Fruit fly (Drosophila melanogaster) whole organism, embryonic: Measurements from ENCODE around the gene CG6178.

ENCODE experiments used
- Ada2b ChIP-seq: fragments of 200-800 bp; sonication (Bioruptor generic); IDR thresholded peaks from 2 replicates; pipeline ENCODE4 v1.3.6; 2022; ENCODE audit warnings: missing biosample characterization, missing genetic modification characterization
- CG10462 ChIP-seq: fragments of 200-800 bp; sonication (Bioruptor generic); optimal IDR thresholded peaks from 2 replicates; lab custom pipeline; 2016; ENCODE audit warnings: missing biosample characterization, missing genetic modification characterization
- CG12071 ChIP-seq: fragments of 200-800 bp; sonication (Bioruptor generic); optimal IDR thresholded peaks from 3 replicates; lab custom pipeline; 2018; ENCODE audit warnings: missing biosample characterization, mild to moderate bottlenecking, missing genetic modification characterization
- CG13296 ChIP-seq: fragments of 200-800 bp; sonication (Bioruptor generic); optimal IDR thresholded peaks from 3 replicates; lab custom pipeline; 2018; ENCODE audit warnings: missing biosample characterization, mild to moderate bottlenecking, missing genetic modification characterization
- CG15269 ChIP-seq: fragments of 200-800 bp; sonication (Bioruptor generic); optimal IDR thresholded peaks from 2 replicates; lab custom pipeline; 2018; ENCODE audit warnings: missing biosample characterization, mild to moderate bottlenecking, missing genetic modification characterization, moderate library complexity
- CG1603 ChIP-seq: fragments of 200-800 bp; sonication (Bioruptor generic); optimal IDR thresholded peaks from 2 replicates; lab custom pipeline; 2019; ENCODE audit warnings: missing biosample characterization, mild to moderate bottlenecking, missing genetic modification characterization, moderate library complexity
- CG17568 ChIP-seq: fragments of 200-800 bp; sonication (Bioruptor generic); optimal IDR thresholded peaks from 2 replicates; lab custom pipeline; 2018; ENCODE audit warnings: missing biosample characterization, mild to moderate bottlenecking, missing genetic modification characterization, moderate library complexity
- CG18011 ChIP-seq: fragments of 200-800 bp; sonication (Bioruptor generic); optimal IDR thresholded peaks from 2 replicates; lab custom pipeline; 2017; ENCODE audit warnings: missing biosample characterization, missing genetic modification characterization, mild to moderate bottlenecking, moderate library complexity, missing genotype
- CG2116 ChIP-seq: fragments of 200-800 bp; sonication (Bioruptor generic); optimal IDR thresholded peaks from 3 replicates; lab custom pipeline; 2018; ENCODE audit warnings: missing biosample characterization, mild to moderate bottlenecking, missing genetic modification characterization
- CG30020 ChIP-seq: fragments of 200-800 bp; optimal IDR thresholded peaks from 2 replicates; lab custom pipeline; 2019; ENCODE audit warnings: missing biosample characterization, mild to moderate bottlenecking, missing genetic modification characterization, moderate library complexity
- CG30403 ChIP-seq: fragments of 200-800 bp; sonication (Bioruptor generic); optimal IDR thresholded peaks from 3 replicates; lab custom pipeline; 2016; ENCODE audit warnings: missing biosample characterization, missing genetic modification characterization
- CG34376 ChIP-seq: fragments of 200-800 bp; sonication (Bioruptor generic); optimal IDR thresholded peaks from 2 replicates; lab custom pipeline; 2018; ENCODE audit warnings: missing biosample characterization, mild to moderate bottlenecking, missing genetic modification characterization
- CG4707 ChIP-seq: fragments of 200-800 bp; sonication (Bioruptor generic); optimal IDR thresholded peaks from 2 replicates; lab custom pipeline; 2018; ENCODE audit warnings: missing biosample characterization, mild to moderate bottlenecking, missing genetic modification characterization, moderate library complexity
- CG5953 ChIP-seq: fragments of 200-800 bp; sonication (Bioruptor generic); IDR thresholded peaks from 2 replicates; pipeline ENCODE4 v1.3.6; 2022; ENCODE audit warnings: missing biosample characterization, missing genetic modification characterization
- CG6683 ChIP-seq: fragments of 200-800 bp; sonication (Bioruptor generic); optimal IDR thresholded peaks from 2 replicates; lab custom pipeline; 2017; ENCODE audit warnings: missing biosample characterization, mild to moderate bottlenecking, missing genetic modification characterization, missing genetic modification reagents
- CG6813 ChIP-seq: fragments of 200-800 bp; sonication (Bioruptor generic); optimal IDR thresholded peaks from 2 replicates; lab custom pipeline; 2017; ENCODE audit warnings: missing biosample characterization, missing genetic modification characterization, mild to moderate bottlenecking, moderate library complexity, missing genetic modification reagents
- CG9727 ChIP-seq: fragments of 200-800 bp; sonication (Bioruptor generic); optimal IDR thresholded peaks from 3 replicates; lab custom pipeline; 2017; ENCODE audit warnings: missing biosample characterization, mild to moderate bottlenecking, missing genetic modification characterization
- CkIIα-i1 ChIP-seq: fragments of 200-800 bp; sonication (Bioruptor generic); IDR thresholded peaks from 2 replicates; pipeline ENCODE4 v1.3.6; 2022; ENCODE audit warnings: missing biosample characterization, missing genetic modification characterization
- Dref ChIP-seq: fragments of 200-800 bp; sonication (Bioruptor generic); IDR thresholded peaks from 2 replicates; pipeline ENCODE4 v1.3.6; 2022; ENCODE audit warnings: missing biosample characterization, missing genetic modification characterization
- Elba2 ChIP-seq: fragments of 200-800 bp; sonication (Bioruptor generic); optimal IDR thresholded peaks from 3 replicates; lab custom pipeline; 2016; ENCODE audit warnings: missing biosample characterization, missing genetic modification characterization
- Ets65A ChIP-seq: fragments of 200-800 bp; sonication (Bioruptor generic); peaks from one replicate; lab custom pipeline; 2016; ENCODE audit warnings: missing biosample characterization, missing genetic modification characterization
- GATAe ChIP-seq: fragments of 200-800 bp; sonication (Bioruptor generic); conservative IDR thresholded peaks from 2 replicates; pipeline ENCODE4 v1.3.6; 2022; ENCODE audit warnings: missing biosample characterization, missing genetic modification characterization
- H2.0 ChIP-seq: fragments of 200-800 bp; sonication (Bioruptor generic); IDR thresholded peaks from 2 replicates; pipeline ENCODE4 v1.3.6; 2022; ENCODE audit warnings: missing biosample characterization, missing genetic modification characterization
- Hand ChIP-seq: fragments of 200-800 bp; sonication (Bioruptor generic); optimal IDR thresholded peaks from 2 replicates; lab custom pipeline; 2017; ENCODE audit warnings: mild to moderate bottlenecking, missing biosample characterization, missing genetic modification reagents, missing genetic modification characterization
- Med ChIP-seq: fragments of 200-800 bp; sonication (Bioruptor generic); peaks from one replicate; lab custom pipeline; 2016; ENCODE audit warnings: missing biosample characterization, missing genetic modification characterization, mild to moderate bottlenecking, inconsistent platforms, moderate library complexity
- Nf-YB ChIP-seq: fragments of 200-800 bp; sonication (Bioruptor generic); optimal IDR thresholded peaks from 3 replicates; lab custom pipeline; 2019; ENCODE audit warnings: missing biosample characterization, mild to moderate bottlenecking, missing genetic modification characterization, moderate library complexity
- PHDP ChIP-seq: fragments of 200-800 bp; sonication (Bioruptor generic); optimal IDR thresholded peaks from 3 replicates; lab custom pipeline; 2018; ENCODE audit warnings: missing biosample characterization, mild to moderate bottlenecking, missing genetic modification characterization, moderate library complexity
- Scr ChIP-seq: fragments of 200-800 bp; sonication (Bioruptor generic); IDR thresholded peaks from 2 replicates; pipeline ENCODE4 v1.3.6; 2022; ENCODE audit warnings: missing biosample characterization, missing genetic modification characterization; ENCODE audit not compliant: partially characterized antibody
- Usf ChIP-seq: fragments of 200-800 bp; sonication (Bioruptor generic); optimal IDR thresholded peaks from 2 replicates; lab custom pipeline; 2017; ENCODE audit warnings: missing genotype, missing biosample characterization, missing genetic modification characterization
- bsh ChIP-seq, 2 experiments: fragments of 200-800 bp; sonication (Bioruptor generic); optimal IDR thresholded peaks; 2 replicates each; lab custom pipeline; 2017 to 2018; ENCODE audit warnings: mild to moderate bottlenecking in 2 of 2, missing biosample characterization in 2 of 2, missing genetic modification characterization in 2 of 2, moderate library complexity in 1 of 2
- cad ChIP-seq: fragments of >200 bp; optimal IDR thresholded peaks from 2 replicates; lab custom pipeline; 2017; ENCODE audit warnings: missing biosample characterization, missing genetic modification characterization
- cato ChIP-seq: fragments of 200-800 bp; sonication (Bioruptor generic); optimal IDR thresholded peaks from 2 replicates; lab custom pipeline; 2016; ENCODE audit warnings: missing biosample characterization, missing genetic modification characterization, borderline replicate concordance
- chn ChIP-seq: fragments of 200-800 bp; sonication (Bioruptor generic); optimal IDR thresholded peaks from 2 replicates; lab custom pipeline; 2016; ENCODE audit warnings: missing biosample characterization, missing genetic modification characterization
- ci ChIP-seq: fragments of 200-800 bp; sonication (Bioruptor generic); IDR thresholded peaks from 3 replicates; pipeline ENCODE4 v1.3.6; 2022; ENCODE audit warnings: missing biosample characterization, missing genetic modification characterization
- crol ChIP-seq: fragments of 200-800 bp; sonication (Bioruptor generic); IDR thresholded peaks from 2 replicates; pipeline ENCODE4 v1.3.6; 2022; ENCODE audit warnings: missing biosample characterization, missing genetic modification characterization
- danr ChIP-seq: fragments of 200-800 bp; sonication (Bioruptor generic); IDR thresholded peaks from 2 replicates; pipeline ENCODE4 v1.3.6; 2022; ENCODE audit warnings: missing biosample characterization, missing genetic modification characterization
- fd102C ChIP-seq: fragments of 200-800 bp; sonication (Bioruptor generic); optimal IDR thresholded peaks from 2 replicates; lab custom pipeline; 2018; ENCODE audit warnings: missing biosample characterization, mild to moderate bottlenecking, missing genetic modification characterization, moderate library complexity
- grn ChIP-seq: fragments of 200-800 bp; sonication (Bioruptor generic); optimal IDR thresholded peaks from 3 replicates; lab custom pipeline; 2017; ENCODE audit warnings: missing biosample characterization, missing genetic modification characterization
- hth ChIP-seq: fragments of >200 bp; optimal IDR thresholded peaks from 2 replicates; lab custom pipeline; 2017; ENCODE audit warnings: inconsistent platforms
- ind ChIP-seq: fragments of 200-800 bp; sonication (Bioruptor generic); optimal IDR thresholded peaks from 3 replicates; lab custom pipeline; 2016; ENCODE audit warnings: missing biosample characterization, missing genetic modification characterization
- inv ChIP-seq: fragments of 200-800 bp; sonication (Bioruptor generic); IDR thresholded peaks from 2 replicates; pipeline ENCODE4 v1.3.6; 2022; ENCODE audit warnings: missing biosample characterization, missing genetic modification characterization; ENCODE audit not compliant: partially characterized antibody
- lola ChIP-seq, 3 experiments: fragments of >200 bp in 2 of 3; fragments of 200-800 bp in 1 of 3; sonication (Bioruptor generic) in 1 of 3; optimal IDR thresholded peaks; 2 replicates each; lab custom pipeline; 2017 to 2019; ENCODE audit warnings: missing biosample characterization in 3 of 3, missing genetic modification characterization in 3 of 3, mild to moderate bottlenecking in 1 of 3, moderate library complexity in 1 of 3
- mirr ChIP-seq: fragments of 200-800 bp; sonication (Bioruptor generic); optimal IDR thresholded peaks from 3 replicates; lab custom pipeline; 2018; ENCODE audit warnings: missing biosample characterization, mild to moderate bottlenecking, missing genetic modification characterization
- pb ChIP-seq: fragments of 200-800 bp; sonication (Bioruptor generic); optimal IDR thresholded peaks from 3 replicates; lab custom pipeline; 2016; ENCODE audit warnings: missing biosample characterization, missing genetic modification characterization
- peb ChIP-seq: fragments of 200-800 bp; sonication (Bioruptor generic); IDR thresholded peaks from 2 replicates; pipeline ENCODE4 v1.3.6; 2022; ENCODE audit warnings: missing biosample characterization, missing genetic modification characterization
- sisA ChIP-seq: fragments of 200-800 bp; sonication (Bioruptor generic); IDR thresholded peaks from 2 replicates; pipeline ENCODE4 v1.3.6; 2022; ENCODE audit warnings: missing biosample characterization, missing genetic modification characterization
- stc ChIP-seq: fragments of 200-800 bp; sonication (Bioruptor generic); IDR thresholded peaks from 2 replicates; pipeline ENCODE4 v1.3.6; 2022; ENCODE audit warnings: missing biosample characterization, missing genetic modification characterization
- trem ChIP-seq: fragments of 200-800 bp; optimal IDR thresholded peaks from 3 replicates; lab custom pipeline; 2019; ENCODE audit warnings: missing biosample characterization, mild to moderate bottlenecking, missing genetic modification characterization, moderate library complexity
- wdn ChIP-seq: fragments of 200-800 bp; sonication (Bioruptor generic); IDR thresholded peaks from 2 replicates; pipeline ENCODE4 v1.3.6; 2022; ENCODE audit warnings: missing biosample characterization, missing genetic modification characterization
- wek ChIP-seq: fragments of 200-800 bp; sonication (Bioruptor generic); optimal IDR thresholded peaks from 3 replicates; lab custom pipeline; 2018; ENCODE audit warnings: missing biosample characterization, mild to moderate bottlenecking, missing genetic modification characterization, moderate library complexity
- yki ChIP-seq: fragments of >200 bp; optimal IDR thresholded peaks from 3 replicates; lab custom pipeline; 2018

Gene CG6178

DNA sequence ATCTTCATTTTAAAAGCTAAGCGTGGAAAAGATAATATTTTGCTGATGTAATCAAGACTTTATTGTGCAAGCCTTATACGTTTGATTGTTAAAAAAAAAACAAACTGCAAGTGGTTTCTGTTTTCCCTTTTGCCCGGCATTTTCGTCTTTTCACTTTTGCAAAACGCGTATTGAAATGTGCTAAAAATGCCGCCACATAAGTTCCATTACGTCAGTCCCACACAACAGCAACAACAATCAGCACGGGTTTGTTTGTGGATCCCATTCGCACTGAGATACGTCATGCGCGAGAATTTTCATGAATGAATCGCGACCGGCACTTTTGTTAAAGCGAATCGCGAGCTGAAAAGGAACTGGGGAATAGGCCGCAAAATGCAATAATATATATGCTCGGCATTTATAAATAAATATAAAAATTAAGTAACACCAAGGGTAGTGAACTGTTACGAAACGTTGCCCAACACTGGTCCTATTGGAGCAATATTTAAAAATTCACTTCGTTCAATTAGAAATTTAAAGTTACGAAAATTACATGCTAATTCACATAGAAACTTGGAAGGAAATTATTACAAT lies 46.0 kb upstream of the CG6178 start (continued):
- TF ChIP-seq CG6683 (GFP tag; lab: Kevin White, UChicago) (peak; percentile 1), Hand (GFP tag; lab: Kevin White, UChicago) (peak; percentile 35), CG9727 (GFP tag; lab: Kevin White, UChicago) (peak; percentile 32), CG15269 (tag; lab: Kevin White, UChicago) (peak; percentile 59), PHDP (peak; percentile 64), CG2116 (GFP tag; lab: Kevin White, UChicago) (no peak), H2.0 (GFP tag; lab: Robert Waterston, UW) (no peak), wdn (GFP tag; lab: Robert Waterston, UW) (no peak), Dref (GFP tag; lab: Robert Waterston, UW) (no peak), lola (GFP tag; optimal IDR thresholded peaks at IDR 0.05; lab: Kevin White, UChicago) (no peak), sisA (GFP tag; lab: Robert Waterston, UW) (no peak), CG18011 (peak; percentile 64), bsh (GFP tag; optimal IDR thresholded peaks at IDR 0.05; lab: Kevin White, UChicago) (peak; percentile 24 to 57), peb (GFP tag; lab: Robert Waterston, UW) (no peak), Scr (GFP tag; lab: Robert Waterston, UW) (no peak), danr (GFP tag; lab: Robert Waterston, UW) (no peak), ind (peak; percentile 42), grn (GFP tag; lab: Kevin White, UChicago) (no peak), chn (GFP tag; lab: Kevin White, UChicago) (peak; percentile 41), CG10462 (GFP tag; lab: Kevin White, UChicago) (no peak), CG34376 (GFP tag; lab: Kevin White, UChicago) (no peak), Nf-YB (GFP tag; lab: Kevin White, UChicago) (no peak), stc (GFP tag; lab: Robert Waterston, UW) (no peak), pb (GFP tag; lab: Kevin White, UChicago) (no peak), hth (lab: Kevin White, UChicago) (no peak), ci (no peak), CkIIα-i1 (no peak), CG4707 (no peak), wek (GFP tag; lab: Kevin White, UChicago) (peak; percentile 45), Usf (GFP tag; lab: Kevin White, UChicago) (no peak), CG1603 (tag; lab: Kevin White, UChicago) (peak; percentile 52), trem (no peak), mirr (no peak), Elba2 (GFP tag; lab: Kevin White, UChicago) (no peak), CG30403 (GFP tag; lab: Kevin White, UChicago) (peak; percentile 62), CG12071 (GFP tag; lab: Kevin White, UChicago) (peak; percentile 30), CG5953 (GFP tag; lab: Robert Waterston, UW) (no peak), fd102C (GFP tag; lab: Kevin White, UChicago) (no peak)

DNA sequence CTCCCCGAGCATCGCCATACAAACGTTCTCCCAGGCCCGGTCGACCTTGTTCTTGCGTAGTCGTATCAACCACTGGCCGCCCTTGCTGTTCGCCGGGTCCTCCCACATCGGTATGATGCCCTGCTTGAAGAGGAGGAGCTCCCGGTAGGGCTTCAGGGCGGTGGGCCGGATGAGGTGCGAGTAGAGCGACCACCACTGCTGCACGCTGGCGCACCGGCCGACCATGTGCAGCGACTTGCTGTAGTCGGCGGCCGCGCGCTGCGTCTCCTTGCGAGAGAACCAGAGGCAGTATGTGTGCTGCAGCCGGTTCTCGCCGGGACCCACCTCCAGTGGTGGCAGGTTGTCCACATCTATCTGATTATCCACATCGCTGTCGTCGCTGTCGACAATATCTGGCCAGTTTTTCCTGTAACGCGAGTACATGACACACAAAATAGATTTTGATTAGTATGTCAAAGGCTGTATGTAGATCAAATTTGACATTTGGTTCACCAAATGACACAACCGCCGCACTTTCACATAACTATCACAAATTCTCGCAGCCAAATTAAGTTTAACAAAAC lies 45.2 kb upstream of the CG6178 start, which contains the start of gene CG10694:
Gene CG10694 (plus strand): TSS at position 513 of the 563 bp plus-strand sequence.
- TF ChIP-seq Ada2b: no peak
- TF ChIP-seq crol (GFP tag; lab: Robert Waterston, UW): no peak
- no peak for TF ChIP-seq cato (GFP tag; lab: Kevin White, UChicago)
- no peak for TF ChIP-seq CG17568 (GFP tag; lab: Kevin White, UChicago)
- no peak for TF ChIP-seq CG6813 (GFP tag; lab: Kevin White, UChicago)
- peak; percentile 87 for TF ChIP-seq Ets65A (GFP tag; lab: Kevin White, UChicago)
- no peak for TF ChIP-seq CG13296
- no peak for TF ChIP-seq CG30020
- peak; percentile 63 for TF ChIP-seq Med
- TF ChIP-seq yki (lab: Kevin White, UChicago): no peak
- TF ChIP-seq inv (GFP tag; lab: Robert Waterston, UW): no peak
- TF ChIP-seq cad (GFP tag; lab: Kevin White, UChicago): no peak
- no peak for TF ChIP-seq GATAe
